Worm (Caenorhabditis elegans) whole organism, mixed stage, embryonic: ENCODE results near the gene cnep-1.

Source experiments
- M03D4.4 ChIP-seq: sonication (generic microtip); optimal IDR thresholded peaks from 2 replicates; lab custom pipeline; 2017; ENCODE audit warnings: mild to moderate bottlenecking, missing genetic modification characterization, missing compliant biosample characterization
- bed-3 ChIP-seq: fragments of 200-800 bp; sonication (Bioruptor generic); optimal IDR thresholded peaks from 3 replicates; lab custom pipeline; 2018; ENCODE audit warnings: mild to moderate bottlenecking, missing genetic modification characterization, moderate library complexity, missing compliant biosample characterization
- blmp-1 ChIP-seq: fragments of 150-350 bp; optimal IDR thresholded peaks from 2 replicates; lab custom pipeline; 2014; ENCODE audit warnings: missing biosample characterization, missing genetic modification characterization
- ceh-39 ChIP-seq: fragments of 150-350 bp; optimal IDR thresholded peaks from 2 replicates; lab custom pipeline; 2014; ENCODE audit warnings: missing biosample characterization, missing genetic modification characterization
- ceh-43 ChIP-seq: fragments of 200-800 bp; sonication (Bioruptor generic); optimal IDR thresholded peaks from 2 replicates; lab custom pipeline; 2018; ENCODE audit warnings: mild to moderate bottlenecking, missing genetic modification characterization, moderate library complexity, missing compliant biosample characterization
- ceh-83 ChIP-seq: fragments of 200-800 bp; sonication (Bioruptor generic); optimal IDR thresholded peaks from 2 replicates; lab custom pipeline; 2018; ENCODE audit warnings: mild to moderate bottlenecking, missing genetic modification characterization, missing compliant biosample characterization
- ces-1 ChIP-seq: fragments of 150-350 bp; optimal IDR thresholded peaks from 2 replicates; lab custom pipeline; 2014; ENCODE audit warnings: missing biosample characterization, missing genetic modification reagents, missing genetic modification characterization
- cnd-1 ChIP-seq: fragments of 200-800 bp; sonication (Bioruptor generic); optimal IDR thresholded peaks from 2 replicates; lab custom pipeline; 2018; ENCODE audit warnings: mild to moderate bottlenecking, missing genetic modification characterization, missing compliant biosample characterization
- drap-1 ChIP-seq: fragments of 200-800 bp; sonication (Bioruptor generic); optimal IDR thresholded peaks from 3 replicates; lab custom pipeline; 2018; ENCODE audit warnings: mild to moderate bottlenecking, missing genetic modification characterization, missing compliant biosample characterization
- elt-1 ChIP-seq: sonication (generic microtip); optimal IDR thresholded peaks from 2 replicates; lab custom pipeline; 2017; ENCODE audit warnings: missing genetic modification characterization, mild to moderate bottlenecking, missing compliant biosample characterization, antibody characterized with exemption, moderate library complexity, borderline replicate concordance; ENCODE audit not compliant: insufficient read depth
- elt-3 ChIP-seq: fragments of 150-350 bp; optimal IDR thresholded peaks from 2 replicates; lab custom pipeline; 2014; ENCODE audit warnings: missing biosample characterization, missing genetic modification characterization
- flh-1 ChIP-seq: fragments of 200-800 bp; sonication (Bioruptor generic); optimal IDR thresholded peaks from 2 replicates; lab custom pipeline; 2018; ENCODE audit warnings: mild to moderate bottlenecking, missing genetic modification characterization, moderate library complexity, missing compliant biosample characterization
- ham-2 ChIP-seq: fragments of 200-800 bp; sonication (Bioruptor generic); optimal IDR thresholded peaks from 2 replicates; lab custom pipeline; 2018; ENCODE audit warnings: mild to moderate bottlenecking, missing genetic modification characterization, missing compliant biosample characterization
- hlh-1 ChIP-seq: fragments of 150-350 bp; optimal IDR thresholded peaks from 2 replicates; lab custom pipeline; 2014; ENCODE audit warnings: missing biosample characterization, missing genetic modification reagents, missing genetic modification characterization
- lin-13 ChIP-seq: fragments of 150-350 bp; optimal IDR thresholded peaks from 2 replicates; lab custom pipeline; 2014; ENCODE audit warnings: missing biosample characterization, missing genetic modification characterization
- lin-32 ChIP-seq: fragments of 200-800 bp; sonication (Bioruptor generic); optimal IDR thresholded peaks from 2 replicates; lab custom pipeline; 2018; ENCODE audit warnings: mild to moderate bottlenecking, missing genetic modification characterization, missing compliant biosample characterization
- mab-5 ChIP-seq: fragments of 150-350 bp; optimal IDR thresholded peaks from 2 replicates; lab custom pipeline; 2014; ENCODE audit warnings: missing biosample characterization, missing genetic modification characterization
- mls-2 ChIP-seq: sonication (generic microtip); optimal IDR thresholded peaks from 2 replicates; lab custom pipeline; 2016; ENCODE audit warnings: mild to moderate bottlenecking, missing genetic modification characterization, moderate library complexity, missing compliant biosample characterization
- nhr-12 ChIP-seq: fragments of 150-350 bp; optimal IDR thresholded peaks from 2 replicates; lab custom pipeline; 2014; ENCODE audit warnings: missing biosample characterization, missing genetic modification characterization
- nhr-237 ChIP-seq: fragments of 150-350 bp; optimal IDR thresholded peaks from 2 replicates; lab custom pipeline; 2014; ENCODE audit warnings: missing biosample characterization, missing genetic modification characterization
- nhr-28 ChIP-seq: fragments of 150-350 bp; optimal IDR thresholded peaks from 2 replicates; lab custom pipeline; 2014; ENCODE audit warnings: missing biosample characterization, missing genetic modification characterization
- nhr-76 ChIP-seq: sonication (generic microtip); optimal IDR thresholded peaks from 2 replicates; lab custom pipeline; 2017; ENCODE audit warnings: missing biosample characterization, missing genetic modification characterization
- sem-2 ChIP-seq: fragments of 200-800 bp; sonication (Bioruptor generic); optimal IDR thresholded peaks from 2 replicates; lab custom pipeline; 2018; ENCODE audit warnings: mild to moderate bottlenecking, missing genetic modification characterization, missing compliant biosample characterization
- snpc-4 ChIP-seq: fragments of 150-350 bp; optimal IDR thresholded peaks from 2 replicates; lab custom pipeline; 2014; ENCODE audit warnings: missing biosample characterization, missing genetic modification characterization
- sptf-1 ChIP-seq: sonication (generic microtip); optimal IDR thresholded peaks from 2 replicates; lab custom pipeline; 2017; ENCODE audit warnings: mild to moderate bottlenecking, missing genetic modification characterization, moderate library complexity, missing compliant biosample characterization
- tbx-8 ChIP-seq: fragments of 200-800 bp; sonication (Bioruptor generic); optimal IDR thresholded peaks from 2 replicates; lab custom pipeline; 2018; ENCODE audit warnings: mild to moderate bottlenecking, missing genetic modification characterization, moderate library complexity, missing compliant biosample characterization
- unc-120 ChIP-seq: sonication (generic microtip); optimal IDR thresholded peaks from 2 replicates; lab custom pipeline; 2017; ENCODE audit warnings: missing genetic modification characterization, missing compliant biosample characterization; ENCODE audit not compliant: poor library complexity, severe bottlenecking
- unc-39 ChIP-seq: fragments of 150-350 bp; optimal IDR thresholded peaks from 2 replicates; lab custom pipeline; 2014; ENCODE audit warnings: missing biosample characterization, missing genetic modification characterization
- ztf-11 ChIP-seq: fragments of 150-350 bp; optimal IDR thresholded peaks from 2 replicates; lab custom pipeline; 2014; ENCODE audit warnings: missing biosample characterization, missing genetic modification characterization

Gene cnep-1

ce11 chrII:7310023-7310422 lies at the start of gene cnep-1, which contains the start of gene F45E12.5:
Gene cnep-1, plus strand, starts transcription at chrII:7310348.
Gene F45E12.5, minus strand, starts transcription at chrII:7310115.
- TF ChIP-seq nhr-237 (tag; lab: Kevin White, UChicago) (no peak), mab-5 (tag; lab: Kevin White, UChicago) (no peak), elt-3 (tag; lab: Kevin White, UChicago) (no peak)

ce11 chrII:7261854-7262253 lies 48.3 kb upstream of the cnep-1 start, which contains the start of gene C30G12.4:
Gene C30G12.4, plus strand, starts transcription at chrII:7262154.
- no peak for TF ChIP-seq ceh-83 (GFP tag; lab: Kevin White, UChicago)

ce11 chrII:7264675-7265074 lies 45.5 kb upstream of the cnep-1 start:
- no peak for TF ChIP-seq sptf-1 (tag; lab: Kevin White, UChicago)
- TF ChIP-seq mls-2 (tag; lab: Kevin White, UChicago) = no peak
- no peak for TF ChIP-seq cnd-1 (tag; lab: Kevin White, UChicago)
- TF ChIP-seq bed-3 (GFP tag; lab: Kevin White, UChicago) = no peak
- no peak for TF ChIP-seq ces-1
- no peak for TF ChIP-seq tbx-8 (GFP tag; lab: Kevin White, UChicago)
- no peak for TF ChIP-seq elt-3 (tag; lab: Kevin White, UChicago)
- TF ChIP-seq snpc-4 = no peak
- TF ChIP-seq ham-2 (GFP tag; lab: Kevin White, UChicago) = no peak
- no peak for TF ChIP-seq nhr-28
- no peak for TF ChIP-seq blmp-1 (tag; lab: Kevin White, UChicago)
- no peak for TF ChIP-seq sem-2
- no peak for TF ChIP-seq nhr-12 (tag; lab: Kevin White, UChicago)
- TF ChIP-seq elt-1 (tag; lab: Kevin White, UChicago) = no peak

ce11 chrII:7269783-7270182 lies 40.4 kb upstream of the cnep-1 start:
- TF ChIP-seq hlh-1 (tag; lab: Kevin White, UChicago) (no peak), elt-1 (tag; lab: Kevin White, UChicago) (no peak), M03D4.4 (no peak), nhr-237 (tag; lab: Kevin White, UChicago) (no peak), unc-120 (tag; lab: Kevin White, UChicago) (no peak), snpc-4 (no peak), ceh-39 (tag; lab: Kevin White, UChicago) (no peak)

- TF ChIP-seq unc-39 (tag; lab: Kevin White, UChicago) (no peak), nhr-76 (tag; lab: Kevin White, UChicago) (no peak), elt-3 (tag; lab: Kevin White, UChicago) (no peak)
Measured at ce11 chrII:7272513-7272912, 37.6 kb upstream of the cnep-1 start.

- TF ChIP-seq nhr-237 (tag; lab: Kevin White, UChicago) (no peak), lin-32 (GFP tag; lab: Kevin White, UChicago) (no peak), ceh-43 (GFP tag; lab: Kevin White, UChicago) (no peak), drap-1 (no peak), cnd-1 (tag; lab: Kevin White, UChicago) (no peak), lin-13 (tag; lab: Kevin White, UChicago) (no peak), ham-2 (GFP tag; lab: Kevin White, UChicago) (no peak), ztf-11 (tag; lab: Kevin White, UChicago) (no peak), flh-1 (GFP tag; lab: Kevin White, UChicago) (no peak), sptf-1 (tag; lab: Kevin White, UChicago) (no peak), elt-1 (tag; lab: Kevin White, UChicago) (no peak)
Measured at ce11 chrII:7273517-7273916, 36.6 kb upstream of the cnep-1 start.
